Fruit fly (Drosophila melanogaster) whole organism, embryonic: ENCODE data around the gene Nab2.

Experiments used
- CG10431 ChIP-seq: fragments of 200-800 bp; sonication (Bioruptor generic); optimal IDR thresholded peaks from 3 replicates; lab custom pipeline; 2018; ENCODE audit warnings: missing biosample characterization, mild to moderate bottlenecking, missing genetic modification characterization
- CG13624 ChIP-seq: fragments of 200-800 bp; sonication (Bioruptor generic); optimal IDR thresholded peaks from 2 replicates; lab custom pipeline; 2016; ENCODE audit warnings: missing biosample characterization, missing genetic modification characterization
- CG15479 ChIP-seq: fragments of 200-800 bp; sonication (Bioruptor generic); optimal IDR thresholded peaks from 3 replicates; lab custom pipeline; 2019; ENCODE audit warnings: missing biosample characterization, mild to moderate bottlenecking, missing genetic modification characterization, moderate library complexity
- CG15514 ChIP-seq: fragments of 200-800 bp; sonication (Bioruptor generic); optimal IDR thresholded peaks from 3 replicates; lab custom pipeline; 2017; ENCODE audit warnings: missing biosample characterization, missing genetic modification characterization, mild to moderate bottlenecking, moderate library complexity, missing genetic modification reagents
- CG15696 ChIP-seq: fragments of 200-800 bp; sonication (Bioruptor generic); optimal IDR thresholded peaks from 2 replicates; lab custom pipeline; 2019; ENCODE audit warnings: missing biosample characterization, mild to moderate bottlenecking, missing genetic modification characterization, moderate library complexity
- CG17829 ChIP-seq: fragments of 200-800 bp; optimal IDR thresholded peaks from 2 replicates; lab custom pipeline; 2019; ENCODE audit warnings: missing biosample characterization, mild to moderate bottlenecking, missing genetic modification characterization, moderate library complexity
- CG2199 ChIP-seq: fragments of 200-800 bp; sonication (Bioruptor generic); IDR thresholded peaks from 3 replicates; pipeline ENCODE4 v1.3.6; 2022; ENCODE audit warnings: missing biosample characterization, missing genetic modification characterization
- CG30020 ChIP-seq: fragments of 200-800 bp; optimal IDR thresholded peaks from 2 replicates; lab custom pipeline; 2019; ENCODE audit warnings: missing biosample characterization, mild to moderate bottlenecking, missing genetic modification characterization, moderate library complexity
- CG32532 ChIP-seq: fragments of 200-800 bp; sonication (Bioruptor generic); IDR thresholded peaks from 2 replicates; pipeline ENCODE4 v1.3.6; 2022; ENCODE audit warnings: missing biosample characterization, missing genetic modification characterization
- CG34224 ChIP-seq: fragments of 200-800 bp; sonication (Bioruptor generic); IDR thresholded peaks from 3 replicates; pipeline ENCODE4 v1.3.6; 2022; ENCODE audit warnings: missing biosample characterization, missing genetic modification characterization; ENCODE audit not compliant: partially characterized antibody
- CG4360 ChIP-seq: fragments of 200-800 bp; sonication (Bioruptor generic); IDR thresholded peaks from 2 replicates; pipeline ENCODE4 v1.3.6; 2022; ENCODE audit warnings: missing biosample characterization, missing genetic modification characterization
- CG4424 ChIP-seq: fragments of 200-800 bp; sonication (Bioruptor generic); optimal IDR thresholded peaks from 3 replicates; lab custom pipeline; 2016; ENCODE audit warnings: missing biosample characterization, missing genetic modification characterization
- CG4617 ChIP-seq: fragments of 200-800 bp; sonication (Bioruptor generic); optimal IDR thresholded peaks from 3 replicates; lab custom pipeline; 2016; ENCODE audit warnings: missing biosample characterization, missing genetic modification characterization, borderline replicate concordance
- CG6854 ChIP-seq: fragments of 200-800 bp; sonication (Bioruptor generic); optimal IDR thresholded peaks from 3 replicates; lab custom pipeline; 2017; ENCODE audit warnings: missing biosample characterization, mild to moderate bottlenecking, missing genetic modification characterization
- CG7987 ChIP-seq: fragments of 200-800 bp; sonication (Bioruptor generic); optimal IDR thresholded peaks from 2 replicates; lab custom pipeline; 2018; ENCODE audit warnings: missing biosample characterization, mild to moderate bottlenecking, missing genetic modification characterization, moderate library complexity
- CG9727 ChIP-seq: fragments of 200-800 bp; sonication (Bioruptor generic); optimal IDR thresholded peaks from 3 replicates; lab custom pipeline; 2017; ENCODE audit warnings: missing biosample characterization, mild to moderate bottlenecking, missing genetic modification characterization
- CG9876 ChIP-seq: fragments of 200-800 bp; sonication (Bioruptor generic); optimal IDR thresholded peaks from 2 replicates; lab custom pipeline; 2016; ENCODE audit warnings: missing biosample characterization, missing genetic modification characterization
- CHES-1-like ChIP-seq: fragments of 200-800 bp; sonication (Bioruptor generic); optimal IDR thresholded peaks from 2 replicates; lab custom pipeline; 2016; ENCODE audit warnings: missing biosample characterization, missing genetic modification characterization
- Deaf1 ChIP-seq: fragments of 200-800 bp; optimal IDR thresholded peaks from 3 replicates; lab custom pipeline; 2019; ENCODE audit warnings: missing biosample characterization, mild to moderate bottlenecking, missing genetic modification characterization, moderate library complexity
- Drgx ChIP-seq: fragments of 200-800 bp; sonication (Bioruptor generic); IDR thresholded peaks from 2 replicates; pipeline ENCODE4 v1.3.6; 2022; ENCODE audit warnings: missing biosample characterization, missing genetic modification characterization
- E2f2 ChIP-seq: fragments of 200-800 bp; sonication (Bioruptor generic); IDR thresholded peaks from 2 replicates; pipeline ENCODE4 v1.3.6; 2022; ENCODE audit warnings: missing biosample characterization, missing genetic modification characterization
- Ets65A ChIP-seq: fragments of 200-800 bp; sonication (Bioruptor generic); peaks from one replicate; lab custom pipeline; 2016; ENCODE audit warnings: missing biosample characterization, missing genetic modification characterization
- Fer1 ChIP-seq: fragments of 200-800 bp; sonication (Bioruptor generic); optimal IDR thresholded peaks from 2 replicates; lab custom pipeline; 2017; ENCODE audit warnings: missing biosample characterization, mild to moderate bottlenecking, missing genetic modification characterization
- GATAe ChIP-seq: fragments of 200-800 bp; sonication (Bioruptor generic); conservative IDR thresholded peaks from 2 replicates; pipeline ENCODE4 v1.3.6; 2022; ENCODE audit warnings: missing biosample characterization, missing genetic modification characterization
- Gsc ChIP-seq: fragments of 200-800 bp; sonication (Bioruptor generic); IDR thresholded peaks from 2 replicates; pipeline ENCODE4 v1.3.6; 2022; ENCODE audit warnings: missing biosample characterization, missing genetic modification characterization
- HLH3B ChIP-seq: fragments of 200-800 bp; sonication (Bioruptor generic); IDR thresholded peaks from 2 replicates; pipeline ENCODE4 v1.3.6; 2022; ENCODE audit warnings: missing biosample characterization, missing genetic modification characterization
- Meics ChIP-seq: fragments of 200-800 bp; sonication (Bioruptor generic); optimal IDR thresholded peaks from 2 replicates; lab custom pipeline; 2017; ENCODE audit warnings: missing biosample characterization, mild to moderate bottlenecking, missing genetic modification characterization
- Pdp1 ChIP-seq, 2 experiments: fragments of 200-800 bp; sonication (Bioruptor generic); optimal IDR thresholded peaks; 3 replicates each; lab custom pipeline; 2016; ENCODE audit warnings: missing biosample characterization in 2 of 2, missing genetic modification characterization in 2 of 2, mild to moderate bottlenecking in 1 of 2, moderate library complexity in 1 of 2
- YL-1 ChIP-seq: fragments of 200-800 bp; sonication (Bioruptor generic); optimal IDR thresholded peaks from 3 replicates; lab custom pipeline; 2017; ENCODE audit warnings: missing biosample characterization, mild to moderate bottlenecking, missing genetic modification characterization
- ab ChIP-seq: fragments of 200-800 bp; sonication (Bioruptor generic); optimal IDR thresholded peaks from 2 replicates; lab custom pipeline; 2016; ENCODE audit warnings: missing biosample characterization, missing genetic modification characterization
- amos ChIP-seq: fragments of 200-800 bp; sonication (Bioruptor generic); IDR thresholded peaks from 2 replicates; pipeline ENCODE4 v1.3.6; 2022; ENCODE audit warnings: missing biosample characterization, missing genetic modification characterization; ENCODE audit not compliant: partially characterized antibody
- bigmax ChIP-seq: fragments of 200-800 bp; sonication (Bioruptor generic); optimal IDR thresholded peaks from 2 replicates; lab custom pipeline; 2018; ENCODE audit warnings: missing biosample characterization, mild to moderate bottlenecking, missing genetic modification characterization
- chinmo ChIP-seq: fragments of 200-800 bp; sonication (Bioruptor generic); IDR thresholded peaks from 4 replicates; pipeline ENCODE4 v1.3.6; 2022; ENCODE audit warnings: missing biosample characterization, missing genetic modification characterization; ENCODE audit not compliant: partially characterized antibody
- dmrt99B ChIP-seq: fragments of 200-800 bp; sonication (Bioruptor generic); optimal IDR thresholded peaks from 2 replicates; lab custom pipeline; 2018; ENCODE audit warnings: missing biosample characterization, mild to moderate bottlenecking, missing genetic modification characterization, moderate library complexity
- exex ChIP-seq: fragments of 200-800 bp; sonication (Bioruptor generic); optimal IDR thresholded peaks from 4 replicates; lab custom pipeline; 2018; ENCODE audit warnings: missing biosample characterization, mild to moderate bottlenecking, missing genetic modification characterization, moderate library complexity
- fd102C ChIP-seq: fragments of 200-800 bp; sonication (Bioruptor generic); optimal IDR thresholded peaks from 2 replicates; lab custom pipeline; 2018; ENCODE audit warnings: missing biosample characterization, mild to moderate bottlenecking, missing genetic modification characterization, moderate library complexity
- gsb-n ChIP-seq: fragments of 200-800 bp; sonication (Bioruptor generic); optimal IDR thresholded peaks from 3 replicates; lab custom pipeline; 2018; ENCODE audit warnings: missing biosample characterization, mild to moderate bottlenecking, missing genetic modification characterization
- gt ChIP-seq: fragments of 200-800 bp; sonication (Bioruptor generic); IDR thresholded peaks from 2 replicates; pipeline ENCODE4 v1.3.6; 2022; ENCODE audit warnings: missing biosample characterization, missing genetic modification characterization
- her ChIP-seq: fragments of 200-800 bp; sonication (Bioruptor generic); optimal IDR thresholded peaks from 2 replicates; lab custom pipeline; 2016; ENCODE audit warnings: missing biosample characterization, missing genetic modification characterization
- inv ChIP-seq: fragments of 200-800 bp; sonication (Bioruptor generic); IDR thresholded peaks from 2 replicates; pipeline ENCODE4 v1.3.6; 2022; ENCODE audit warnings: missing biosample characterization, missing genetic modification characterization; ENCODE audit not compliant: partially characterized antibody
- kah ChIP-seq: fragments of 200-800 bp; sonication (Bioruptor generic); optimal IDR thresholded peaks from 2 replicates; lab custom pipeline; 2018; ENCODE audit warnings: missing biosample characterization, mild to moderate bottlenecking, missing genetic modification characterization
- kay ChIP-seq: fragments of 200-800 bp; sonication (Bioruptor generic); optimal IDR thresholded peaks from 2 replicates; lab custom pipeline; 2016; ENCODE audit warnings: missing biosample characterization, missing genetic modification characterization
- nau ChIP-seq: fragments of 200-800 bp; sonication (Bioruptor generic); optimal IDR thresholded peaks from 3 replicates; lab custom pipeline; 2017; ENCODE audit warnings: missing biosample characterization, mild to moderate bottlenecking, missing genetic modification characterization, missing genetic modification reagents
- nom ChIP-seq: fragments of 200-800 bp; sonication (Bioruptor generic); optimal IDR thresholded peaks from 2 replicates; lab custom pipeline; 2017; ENCODE audit warnings: missing biosample characterization, missing genetic modification characterization, mild to moderate bottlenecking, moderate library complexity, missing genetic modification reagents
- pb ChIP-seq: fragments of 200-800 bp; sonication (Bioruptor generic); optimal IDR thresholded peaks from 3 replicates; lab custom pipeline; 2016; ENCODE audit warnings: missing biosample characterization, missing genetic modification characterization
- scrt ChIP-seq: fragments of 200-800 bp; sonication (Bioruptor generic); optimal IDR thresholded peaks from 2 replicates; lab custom pipeline; 2018; ENCODE audit warnings: missing biosample characterization, mild to moderate bottlenecking, missing genetic modification characterization, moderate library complexity
- sd ChIP-seq: fragments of 200-800 bp; sonication (Bioruptor generic); optimal IDR thresholded peaks from 3 replicates; lab custom pipeline; 2018; ENCODE audit warnings: missing biosample characterization, mild to moderate bottlenecking, missing genetic modification characterization, moderate library complexity
- twi ChIP-seq: fragments of 200-800 bp; optimal IDR thresholded peaks from 2 replicates; lab custom pipeline; 2019; ENCODE audit warnings: missing biosample characterization, mild to moderate bottlenecking, missing genetic modification characterization, moderate library complexity
- zen2 ChIP-seq: fragments of 200-800 bp; sonication (Bioruptor generic); IDR thresholded peaks from 3 replicates; pipeline ENCODE4 v1.3.6; 2022; ENCODE audit warnings: missing biosample characterization, missing genetic modification characterization; ENCODE audit not compliant: partially characterized antibody

Gene Nab2

dm6 chr3R:24272775-24273290 is 45.4 kb downstream of the Nab2 start, which contains the start of gene Orct2 (continued):
- TF ChIP-seq nau (GFP tag; lab: Kevin White, UChicago) (peak; percentile 24), Drgx (peak; percentile 35; the same call in 1 of the 2 replicates), CG2199 (GFP tag; lab: Robert Waterston, UW) (0 out of 3 replicates have a peak, but pooled peaks have one; percentile 37), ab (GFP tag; lab: Kevin White, UChicago) (no peak), dmrt99B (tag; lab: Kevin White, UChicago) (peak; percentile 14), CG15514 (peak; percentile 46), Gsc (GFP tag; lab: Robert Waterston, UW) (no peak), CG9727 (GFP tag; lab: Kevin White, UChicago) (peak; percentile 15), zen2 (GFP tag; lab: Robert Waterston, UW) (peak; percentile 31; the same call in 1 of the 3 replicates), fd102C (GFP tag; lab: Kevin White, UChicago) (peak; percentile 28), CG13624 (GFP tag; lab: Kevin White, UChicago) (peak; percentile 23), nom (GFP tag; lab: Kevin White, UChicago) (peak; percentile 74), Ets65A (no peak), bigmax (GFP tag; lab: Kevin White, UChicago) (no peak), gt (GFP tag; lab: Robert Waterston, UW) (no peak), E2f2 (GFP tag; lab: Robert Waterston, UW) (peak; percentile 11; the same call in 1 of the 2 replicates), CG32532 (0 out of 2 replicates have a peak, but pooled peaks have one; percentile 6), inv (no peak), CG9876 (GFP tag; lab: Kevin White, UChicago) (no peak), Deaf1 (peak; percentile 95), Fer1 (GFP tag; lab: Kevin White, UChicago) (peak; percentile 68), CG17829 (tag; lab: Kevin White, UChicago) (no peak), CG15696 (tag; lab: Kevin White, UChicago) (peak; percentile 16), kah (GFP tag; lab: Kevin White, UChicago) (no peak), scrt (GFP tag; lab: Kevin White, UChicago) (peak; percentile 93), CG4617 (GFP tag; lab: Kevin White, UChicago) (no peak), CG10431 (GFP tag; lab: Kevin White, UChicago) (no peak), Meics (GFP tag; lab: Kevin White, UChicago) (peak; percentile 17), CG7987 (GFP tag; lab: Kevin White, UChicago) (no peak), HLH3B (GFP tag; lab: Robert Waterston, UW) (0 out of 2 replicates have a peak, but pooled peaks have one; percentile 6), exex (tag; lab: Kevin White, UChicago) (peak; percentile 58), CG4424 (GFP tag; lab: Kevin White, UChicago) (no peak), sd (tag; lab: Kevin White, UChicago) (peak; percentile 66), CG15479 (no peak), CG4360 (GFP tag; lab: Robert Waterston, UW) (no peak), CG6854 (GFP tag; lab: Kevin White, UChicago) (peak; percentile 42), GATAe (GFP tag; lab: Robert Waterston, UW) (no peak), chinmo (GFP tag; lab: Robert Waterston, UW) (peak; percentile 90; the same call in 3 of the 4 replicates), kay (GFP tag; lab: Kevin White, UChicago) (peak; percentile 54), CG34224 (GFP tag; lab: Robert Waterston, UW) (peak; percentile 24; the same call in 1 of the 3 replicates), twi (tag; lab: Kevin White, UChicago) (peak; percentile 62), Pdp1 (GFP tag; optimal IDR thresholded peaks at IDR 0.05; lab: Kevin White, UChicago) (peak in 1 of 2 experiments; percentile 9), CG30020 (no peak), her (peak; percentile 8), YL-1 (GFP tag; lab: Kevin White, UChicago) (peak; percentile 4), pb (GFP tag; lab: Kevin White, UChicago) (peak; percentile 26), amos (peak; percentile 15; the same call in 1 of the 2 replicates), gsb-n (tag; lab: Kevin White, UChicago) (peak; percentile 79), CHES-1-like (GFP tag; lab: Kevin White, UChicago) (peak; percentile 9)
